Worm (Caenorhabditis elegans) whole organism, L4 larva: ENCODE results near the gene F47B10.4.

Source experiments
- D1046.2 ChIP-seq: fragments of 200-800 bp; sonication (Bioruptor generic); IDR thresholded peaks from 2 replicates; pipeline ENCODE4 v1.3.6; 2022; ENCODE audit warnings: missing genetic modification characterization, missing compliant biosample characterization
- F37D6.2 ChIP-seq: sonication (generic microtip); optimal IDR thresholded peaks from 2 replicates; lab custom pipeline; 2016; ENCODE audit warnings: mild to moderate bottlenecking, missing genetic modification characterization, missing compliant biosample characterization
- F44E2.7 ChIP-seq: fragments of 200-800 bp; sonication (Bioruptor generic); IDR thresholded peaks from 2 replicates; pipeline ENCODE4 v2.1.2; 2022; ENCODE audit warnings: missing genetic modification characterization, missing compliant biosample characterization
- R02D3.7 ChIP-seq: fragments of 150-350 bp; sonication (generic microtip); optimal IDR thresholded peaks from 3 replicates; lab custom pipeline; 2014; ENCODE audit warnings: missing biosample characterization, missing genetic modification characterization
- T20F7.1 ChIP-seq: fragments of 200-800 bp; sonication (Bioruptor generic); optimal IDR thresholded peaks from 2 replicates; lab custom pipeline; 2018; ENCODE audit warnings: mild to moderate bottlenecking, missing genetic modification characterization, missing compliant biosample characterization
- T26A8.4 ChIP-seq: fragments of 200-800 bp; sonication (Bioruptor generic); IDR thresholded peaks from 2 replicates; pipeline ENCODE4 v1.3.6; 2022; ENCODE audit warnings: missing genetic modification characterization, missing compliant biosample characterization
- Y48G9A.11 ChIP-seq: fragments of 200-800 bp; sonication (Bioruptor generic); IDR thresholded peaks from 2 replicates; pipeline ENCODE4 v1.3.6; 2022; ENCODE audit warnings: missing genetic modification reagents, missing genetic modification characterization, missing compliant biosample characterization
- ZK337.2 ChIP-seq: fragments of 200-800 bp; sonication (Bioruptor generic); IDR thresholded peaks from 2 replicates; pipeline ENCODE4 v1.3.6; 2022; ENCODE audit warnings: missing genetic modification reagents, missing genetic modification characterization, missing compliant biosample characterization
- ZK546.5 ChIP-seq, 2 experiments: sonication (generic microtip); optimal IDR thresholded peaks; 2 replicates each; lab custom pipeline; 2017; ENCODE audit warnings: missing biosample characterization in 2 of 2, missing genetic modification characterization in 2 of 2
- ama-1 ChIP-seq: fragments of 150-350 bp; optimal IDR thresholded peaks from 2 replicates; lab custom pipeline; 2014; ENCODE audit warnings: inconsistent platforms, mixed read lengths
- ceh-32 ChIP-seq: sonication (generic microtip); optimal IDR thresholded peaks from 2 replicates; lab custom pipeline; 2016; ENCODE audit warnings: mild to moderate bottlenecking, missing genetic modification characterization, missing compliant biosample characterization; ENCODE audit not compliant: poor library complexity
- ceh-82 ChIP-seq: sonication (generic microtip); optimal IDR thresholded peaks from 2 replicates; lab custom pipeline; 2017; ENCODE audit warnings: missing biosample characterization, missing genetic modification characterization
- ctbp-1 ChIP-seq: fragments of 200-800 bp; sonication (Bioruptor generic); IDR thresholded peaks from 2 replicates; pipeline ENCODE4 v1.3.6; 2022; ENCODE audit warnings: missing genetic modification reagents, missing genetic modification characterization, missing compliant biosample characterization
- daf-16 ChIP-seq, 3 experiments: sonication (generic microtip); optimal IDR thresholded peaks; 2 replicates each; lab custom pipeline; 2016 to 2017; ENCODE audit warnings: missing genetic modification characterization in 3 of 3, missing genetic modification reagents in 3 of 3, mild to moderate bottlenecking in 2 of 3, missing compliant biosample characterization in 2 of 3, missing biosample characterization in 1 of 3, moderate library complexity in 1 of 3
- daf-19 ChIP-seq: fragments of 200-800 bp; sonication (Bioruptor generic); conservative IDR thresholded peaks from 2 replicates; pipeline ENCODE4 v1.3.6; 2022; ENCODE audit warnings: missing genetic modification characterization, missing compliant biosample characterization
- daf-8 ChIP-seq: fragments of 200-800 bp; sonication (Bioruptor generic); IDR thresholded peaks from 2 replicates; pipeline ENCODE4 v1.3.6; 2022; ENCODE audit warnings: missing genetic modification characterization, missing compliant biosample characterization
- dmd-6 ChIP-seq: fragments of 200-800 bp; sonication (Bioruptor generic); IDR thresholded peaks from 2 replicates; pipeline ENCODE4 v1.3.6; 2022; ENCODE audit warnings: missing genetic modification reagents, missing genetic modification characterization, missing compliant biosample characterization
- dve-1 ChIP-seq: sonication (generic microtip); optimal IDR thresholded peaks from 2 replicates; lab custom pipeline; 2017; ENCODE audit warnings: antibody characterized with exemption, mild to moderate bottlenecking, missing genetic modification characterization, missing compliant biosample characterization; ENCODE audit not compliant: insufficient read depth
- egl-27 ChIP-seq: sonication (generic microtip); optimal IDR thresholded peaks from 3 replicates; lab custom pipeline; 2017; ENCODE audit warnings: missing biosample characterization, missing genetic modification reagents, missing genetic modification characterization
- fkh-10 ChIP-seq: fragments of 150-350 bp; optimal IDR thresholded peaks from 2 replicates; lab custom pipeline; 2014; ENCODE audit warnings: missing biosample characterization, missing genetic modification reagents, missing genetic modification characterization
- fos-1 ChIP-seq: fragments of 150-350 bp; optimal IDR thresholded peaks from 2 replicates; lab custom pipeline; 2014; ENCODE audit warnings: missing biosample characterization, missing genetic modification characterization
- gei-8 ChIP-seq: fragments of 200-800 bp; sonication (Bioruptor generic); optimal IDR thresholded peaks from 2 replicates; lab custom pipeline; 2018; ENCODE audit warnings: mild to moderate bottlenecking, missing genetic modification characterization, missing compliant biosample characterization
- hif-1 ChIP-seq, 2 experiments: sonication (generic microtip); optimal IDR thresholded peaks; 2 replicates each; lab custom pipeline; 2016 to 2017; ENCODE audit warnings: missing compliant biosample characterization in 2 of 2, missing genetic modification characterization in 2 of 2, missing genetic modification reagents in 2 of 2, missing genotype in 2 of 2, mild to moderate bottlenecking in 1 of 2
- hlh-11 ChIP-seq: fragments of 200-800 bp; sonication (Bioruptor generic); optimal IDR thresholded peaks from 2 replicates; lab custom pipeline; 2018; ENCODE audit warnings: mild to moderate bottlenecking, missing genetic modification characterization, missing compliant biosample characterization
- hlh-30 ChIP-seq: sonication (generic microtip); optimal IDR thresholded peaks from 2 replicates; lab custom pipeline; 2017; ENCODE audit warnings: antibody characterized with exemption, mild to moderate bottlenecking, missing genetic modification characterization, missing compliant biosample characterization; ENCODE audit not compliant: insufficient read depth
- hmg-1.1 ChIP-seq: fragments of 200-800 bp; sonication (Bioruptor generic); IDR thresholded peaks from 2 replicates; pipeline ENCODE4 v1.3.6; 2022; ENCODE audit warnings: missing genetic modification reagents, missing genetic modification characterization, missing compliant biosample characterization
- lin-13 ChIP-seq: fragments of 150-350 bp; optimal IDR thresholded peaks from 2 replicates; lab custom pipeline; 2014; ENCODE audit warnings: missing biosample characterization, missing genetic modification reagents, missing genetic modification characterization
- lir-3 ChIP-seq: sonication (generic microtip); optimal IDR thresholded peaks from 2 replicates; lab custom pipeline; 2016; ENCODE audit warnings: mild to moderate bottlenecking, missing genetic modification characterization, missing compliant biosample characterization
- lsy-2 ChIP-seq, 2 experiments: fragments of 150-350 bp in 1 of 2; sonication (generic microtip) in 1 of 2; optimal IDR thresholded peaks; 2 replicates each; lab custom pipeline; 2014 to 2017; ENCODE audit warnings: missing biosample characterization in 2 of 2, missing genetic modification characterization in 2 of 2
- mdl-1 ChIP-seq, 2 experiments: fragments of 150-350 bp in 1 of 2; sonication (generic microtip) in 1 of 2; optimal IDR thresholded peaks; 2 replicates each; lab custom pipeline; 2014 to 2017; ENCODE audit warnings: missing biosample characterization in 2 of 2, missing genetic modification characterization in 2 of 2
- mep-1 ChIP-seq: fragments of 150-350 bp; sonication (generic microtip); optimal IDR thresholded peaks from 3 replicates; lab custom pipeline; 2014; ENCODE audit warnings: missing biosample characterization, missing genetic modification characterization
- mes-2 ChIP-seq: sonication (generic microtip); optimal IDR thresholded peaks from 2 replicates; lab custom pipeline; 2016; ENCODE audit warnings: missing genotype, mild to moderate bottlenecking, missing genetic modification characterization, missing compliant biosample characterization; ENCODE audit not compliant: poor library complexity, severe bottlenecking
- mxl-3 ChIP-seq: fragments of 200-800 bp; sonication (Bioruptor generic); optimal IDR thresholded peaks from 2 replicates; lab custom pipeline; 2018; ENCODE audit warnings: mild to moderate bottlenecking, missing genetic modification characterization, missing compliant biosample characterization
- nhr-102 ChIP-seq: sonication (generic microtip); optimal IDR thresholded peaks from 2 replicates; lab custom pipeline; 2016; ENCODE audit warnings: mild to moderate bottlenecking, missing genetic modification characterization, moderate library complexity, missing compliant biosample characterization
- nhr-111 ChIP-seq: fragments of 200-800 bp; sonication (Bioruptor generic); optimal IDR thresholded peaks from 2 replicates; lab custom pipeline; 2018; ENCODE audit warnings: mild to moderate bottlenecking, missing genetic modification characterization, missing compliant biosample characterization
- nhr-28 ChIP-seq: fragments of 150-350 bp; optimal IDR thresholded peaks from 2 replicates; lab custom pipeline; 2014; ENCODE audit warnings: missing biosample characterization, missing genetic modification characterization
- nhr-6 ChIP-seq: fragments of 150-350 bp; optimal IDR thresholded peaks from 2 replicates; lab custom pipeline; 2014; ENCODE audit warnings: missing biosample characterization, missing genetic modification characterization
- rbr-2 ChIP-seq: sonication (generic microtip); optimal IDR thresholded peaks from 2 replicates; lab custom pipeline; 2016; ENCODE audit warnings: missing genotype, missing genetic modification characterization, missing compliant biosample characterization
- saeg-2 ChIP-seq: fragments of 200-800 bp; sonication (Bioruptor generic); IDR thresholded peaks from 2 replicates; pipeline ENCODE4 v1.3.6; 2022; ENCODE audit warnings: missing genetic modification reagents, missing genetic modification characterization, missing compliant biosample characterization
- sdz-12 ChIP-seq: fragments of 200-800 bp; sonication (Bioruptor generic); optimal IDR thresholded peaks from 2 replicates; lab custom pipeline; 2018; ENCODE audit warnings: mild to moderate bottlenecking, missing genetic modification characterization, missing compliant biosample characterization
- tra-1 ChIP-seq: fragments of 200-800 bp; sonication (Bioruptor generic); IDR thresholded peaks from 2 replicates; pipeline ENCODE4 v1.3.6; 2022; ENCODE audit warnings: missing genetic modification reagents, missing genetic modification characterization, missing compliant biosample characterization
- unc-62 ChIP-seq, 3 experiments: fragments of 150-350 bp in 1 of 3; sonication (generic microtip); optimal IDR thresholded peaks in 2 of 3; peaks in 1 of 3; 1 replicate in 1 of 3; 2 replicates in 2 of 3; lab custom pipeline; 2014 to 2017; ENCODE audit warnings: missing biosample characterization in 3 of 3, missing genetic modification characterization in 3 of 3, missing genetic modification reagents in 3 of 3, missing genotype in 1 of 3
- ztf-11 ChIP-seq: fragments of 150-350 bp; optimal IDR thresholded peaks from 2 replicates; lab custom pipeline; 2014; ENCODE audit warnings: missing biosample characterization, missing genetic modification characterization
- ztf-7 ChIP-seq: fragments of 150-350 bp; optimal IDR thresholded peaks from 2 replicates; lab custom pipeline; 2014; ENCODE audit warnings: missing biosample characterization, missing genetic modification characterization

Gene F47B10.4

DNA sequence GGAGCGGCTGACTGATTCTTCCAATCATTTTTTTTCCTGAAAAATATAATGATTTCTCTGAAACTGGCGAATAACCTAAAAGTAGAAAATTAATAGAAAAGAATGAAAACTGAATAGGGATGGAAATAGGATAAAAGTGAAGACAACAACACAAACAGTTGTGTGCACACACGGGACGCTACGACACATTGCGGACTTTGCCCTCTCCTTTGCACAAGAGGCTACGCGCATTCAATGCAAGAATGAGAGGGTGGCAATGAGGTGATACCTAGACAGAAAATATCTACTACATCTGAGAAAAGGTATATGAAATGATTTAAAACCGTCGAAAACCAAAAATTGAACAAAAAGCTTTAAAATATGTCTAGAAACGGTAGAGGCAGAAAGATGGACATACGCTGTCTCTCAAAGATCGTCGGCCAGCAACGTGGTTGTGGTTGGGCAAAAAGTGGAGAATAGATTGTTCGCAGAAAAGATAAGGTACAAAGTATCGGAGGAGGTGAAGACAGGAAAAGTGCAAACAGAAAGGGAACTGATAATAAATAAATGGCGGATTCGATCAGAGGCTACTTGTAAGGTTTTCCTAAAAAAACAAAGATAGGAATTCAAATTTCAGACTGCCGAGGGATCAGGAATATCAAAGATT, 9.1 kb downstream of the F47B10.4 start, which contains the start of gene suca-1:
Gene suca-1, minus strand, starts transcription at position 36 of the 646 bp plus-strand sequence.
- no peak for TF ChIP-seq lir-3
- TF ChIP-seq daf-19: no peak
- TF ChIP-seq mep-1: peak; percentile 39
- no peak for TF ChIP-seq daf-8 (GFP tag; lab: Robert Waterston, UW)
- peak; percentile 19 for TF ChIP-seq nhr-6 (tag; lab: Kevin White, UChicago)
- TF ChIP-seq F44E2.7 (GFP tag; lab: Robert Waterston, UW): no peak
- no peak for TF ChIP-seq ama-1 (lab: Kevin White, UChicago)
- peak; percentile 31 for TF ChIP-seq hlh-30 (tag; lab: Kevin White, UChicago)
- no peak for TF ChIP-seq R02D3.7 (tag; lab: Kevin White, UChicago)
- no peak for TF ChIP-seq T20F7.1 (GFP tag; lab: Kevin White, UChicago)
- peak; percentile 56 for TF ChIP-seq hlh-11
- TF ChIP-seq ctbp-1 (GFP tag; lab: Robert Waterston, UW): no peak
- no peak for TF ChIP-seq hif-1 (tag; optimal IDR thresholded peaks at IDR 0.05; lab: Kevin White, UChicago)
- peak; percentile 50 for TF ChIP-seq mes-2 (tag; lab: Kevin White, UChicago)
- no peak for TF ChIP-seq ceh-82 (tag; lab: Kevin White, UChicago)
- peak; percentile 5 for TF ChIP-seq lin-13 (GFP tag; lab: Kevin White, UChicago)
- TF ChIP-seq unc-62 (GFP tag; optimal IDR thresholded peaks at IDR 0.05 in 1 of 2; lab: Kevin White, UChicago): peak in 1 of 2 experiments; percentile 71
- TF ChIP-seq unc-62 (tag; optimal IDR thresholded peaks at IDR 0.05; lab: Kevin White, UChicago): no peak
- TF ChIP-seq egl-27 (tag; lab: Kevin White, UChicago): no peak
- TF ChIP-seq ZK337.2 (GFP tag; lab: Robert Waterston, UW): no peak
- TF ChIP-seq nhr-102 (tag; lab: Kevin White, UChicago): no peak
- no peak for TF ChIP-seq F37D6.2 (tag; lab: Kevin White, UChicago)
- TF ChIP-seq hmg-1.1: peak; percentile 60; the same call in 1 of the 2 replicates
- TF ChIP-seq lsy-2 (tag; optimal IDR thresholded peaks at IDR 0.05; lab: Kevin White, UChicago): peak; percentile 0 to 59
- TF ChIP-seq ztf-11: no peak
- no peak for TF ChIP-seq ceh-32 (tag; lab: Kevin White, UChicago)
- no peak for TF ChIP-seq daf-16 (GFP tag; optimal IDR thresholded peaks at IDR 0.05; lab: Kevin White, UChicago)
- peak; percentile 24 for TF ChIP-seq daf-16 (tag; optimal IDR thresholded peaks at IDR 0.05; lab: Kevin White, UChicago)
- TF ChIP-seq nhr-111 (GFP tag; lab: Kevin White, UChicago): no peak
- TF ChIP-seq rbr-2: peak; percentile 62
- no peak for TF ChIP-seq Y48G9A.11 (GFP tag; lab: Robert Waterston, UW)
- TF ChIP-seq dmd-6: peak; percentile 67
- TF ChIP-seq sdz-12 (GFP tag; lab: Kevin White, UChicago): no peak
- peak; percentile 92 for TF ChIP-seq mxl-3
- TF ChIP-seq T26A8.4 (GFP tag; lab: Robert Waterston, UW): no peak
- TF ChIP-seq tra-1 (GFP tag; lab: Robert Waterston, UW): no peak
- no peak for TF ChIP-seq gei-8 (GFP tag; lab: Kevin White, UChicago)
- TF ChIP-seq ZK546.5 (tag; optimal IDR thresholded peaks at IDR 0.05; lab: Kevin White, UChicago): no peak
- TF ChIP-seq nhr-28 (tag; lab: Kevin White, UChicago): peak; percentile 36
- no peak for TF ChIP-seq fos-1 (tag; lab: Kevin White, UChicago)
- TF ChIP-seq mdl-1 (tag; optimal IDR thresholded peaks at IDR 0.05; lab: Kevin White, UChicago): peak in 1 of 2 experiments; percentile 31
- TF ChIP-seq D1046.2 (GFP tag; lab: Robert Waterston, UW): no peak
- peak; percentile 21 for TF ChIP-seq dve-1 (tag; lab: Kevin White, UChicago)
- no peak for TF ChIP-seq ztf-7
- no peak for TF ChIP-seq fkh-10 (GFP tag; lab: Kevin White, UChicago)
- 0 out of 2 replicates have a peak, but pooled peaks have one; percentile 18 for TF ChIP-seq saeg-2
